Fruit fly (Drosophila melanogaster) Kc167 (cell line): ENCODE data around the gene Cda4.

ENCODE experiments used
- Myc ChIP-seq: fragments of >200 bp; optimal IDR thresholded peaks from 2 replicates; lab custom pipeline; 2017; ENCODE audit warnings: missing external identifiers
- Sin3A ChIP-seq: fragments of >200 bp; optimal IDR thresholded peaks from 2 replicates; lab custom pipeline; 2018; ENCODE audit warnings: missing external identifiers
- h ChIP-seq: fragments of >200 bp; optimal IDR thresholded peaks from 3 replicates; lab custom pipeline; 2018; ENCODE audit warnings: missing external identifiers
- insv ChIP-seq: fragments of >200 bp; optimal IDR thresholded peaks from 3 replicates; lab custom pipeline; 2018; ENCODE audit warnings: missing external identifiers
- psq ChIP-seq: fragments of >200 bp; optimal IDR thresholded peaks from 2 replicates; lab custom pipeline; 2017; ENCODE audit warnings: missing external identifiers
- ttk ChIP-seq: sonication (Bioruptor generic); optimal IDR thresholded peaks from 2 replicates; lab custom pipeline; 2017; ENCODE audit warnings: missing external identifiers

The Cda4 gene

DNA sequence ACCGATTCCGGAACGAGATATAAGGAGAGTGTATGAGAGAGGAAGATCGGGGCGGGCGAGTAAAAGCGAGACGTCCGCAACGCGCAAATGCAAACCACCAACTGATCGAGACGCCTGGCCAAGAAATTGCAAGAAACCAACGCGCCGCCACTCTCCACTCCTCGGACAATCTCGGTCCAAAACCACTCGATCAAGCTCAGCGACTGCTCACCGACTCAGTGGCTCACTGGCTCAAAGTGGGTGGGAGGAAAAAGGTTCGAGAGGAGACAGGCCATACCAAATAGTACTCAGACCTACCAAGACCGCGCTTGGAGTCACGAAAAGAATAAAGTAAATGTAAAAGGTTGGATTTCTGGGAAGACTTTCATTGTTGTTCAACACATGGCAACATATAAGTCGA is at the start of gene Cda4:
Gene Cda4, minus strand, starts transcription at position 107 of the 400 bp plus-strand sequence.
- TF ChIP-seq ttk (lab: Kevin White, UChicago) (no peak), Myc (lab: Kevin White, UChicago) (no peak), psq (no peak), h (lab: Kevin White, UChicago) (no peak), insv (lab: Kevin White, UChicago) (no peak), Sin3A (lab: Kevin White, UChicago) (no peak)

DNA sequence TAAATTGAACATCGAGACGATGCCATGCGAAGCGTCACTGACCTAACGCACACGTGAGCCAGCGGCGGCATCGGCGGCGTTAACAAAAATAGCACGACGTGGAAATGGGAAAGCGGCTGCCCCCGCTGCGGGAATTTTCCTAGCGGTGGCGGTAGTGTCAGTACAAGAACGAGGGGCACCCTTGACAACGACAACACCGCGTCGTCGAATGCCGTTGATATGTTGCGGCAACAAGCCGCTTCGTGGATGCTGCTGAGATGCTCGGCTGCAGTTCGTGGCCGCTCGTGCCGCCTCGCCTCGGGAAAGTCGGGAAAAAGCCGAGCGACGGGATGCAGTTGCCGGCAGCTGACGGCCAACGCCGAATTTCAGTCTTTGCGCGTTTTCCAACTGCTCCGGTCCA is 24.4 kb upstream of the Cda4 start:
- TF ChIP-seq insv (lab: Kevin White, UChicago) (no peak), psq (no peak), Myc (lab: Kevin White, UChicago) (no peak)

DNA sequence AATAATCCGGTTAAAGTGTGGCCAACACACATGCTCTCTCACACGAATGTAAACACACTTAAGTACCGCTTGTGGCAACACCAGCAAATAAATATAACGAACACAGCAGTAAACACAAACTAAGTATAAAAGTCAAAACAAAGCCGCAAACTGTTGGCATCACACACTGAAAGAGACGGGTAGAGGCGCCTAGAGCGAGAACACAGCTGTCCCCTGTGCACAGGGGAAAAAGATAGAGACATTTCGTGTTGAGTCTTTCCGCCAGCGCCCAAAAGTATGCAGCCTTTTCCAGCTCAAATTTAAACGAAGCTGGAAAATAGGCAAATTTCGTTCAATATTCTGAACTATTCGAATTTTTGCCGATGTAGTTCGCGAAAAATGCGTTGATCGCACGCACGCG is 19.9 kb upstream of the Cda4 start:
- TF ChIP-seq insv (lab: Kevin White, UChicago) (no peak), h (lab: Kevin White, UChicago) (no peak), psq (no peak), Sin3A (lab: Kevin White, UChicago) (no peak), Myc (lab: Kevin White, UChicago) (no peak), ttk (lab: Kevin White, UChicago) (no peak)

DNA sequence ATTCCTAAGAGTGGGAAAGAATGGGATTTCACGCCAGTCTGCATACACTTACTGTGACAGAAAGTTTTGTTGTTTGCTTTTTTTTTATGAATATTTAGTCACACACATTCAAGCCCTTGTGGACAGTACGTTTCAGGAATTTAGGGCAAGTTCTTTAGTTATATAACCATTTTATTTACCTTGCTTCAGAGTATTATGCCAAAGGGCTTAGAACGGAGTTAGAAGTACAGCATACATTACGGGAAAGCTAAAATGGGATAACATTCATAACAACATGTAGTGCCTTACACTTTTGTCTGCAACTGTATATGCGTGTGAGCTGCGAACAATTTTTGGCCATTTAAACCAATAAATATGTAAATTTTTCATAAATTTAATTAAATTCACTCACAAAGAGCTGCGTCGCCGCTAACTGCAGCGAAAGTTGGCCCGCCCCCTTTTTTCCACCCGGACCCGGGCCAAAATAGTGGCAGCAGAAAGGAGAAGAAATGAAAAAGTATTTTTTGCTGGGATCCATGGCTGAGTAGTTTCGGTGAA is 4.3 kb upstream of the Cda4 start:
- no peak for TF ChIP-seq h (lab: Kevin White, UChicago)
- TF ChIP-seq ttk (lab: Kevin White, UChicago): no peak

DNA sequence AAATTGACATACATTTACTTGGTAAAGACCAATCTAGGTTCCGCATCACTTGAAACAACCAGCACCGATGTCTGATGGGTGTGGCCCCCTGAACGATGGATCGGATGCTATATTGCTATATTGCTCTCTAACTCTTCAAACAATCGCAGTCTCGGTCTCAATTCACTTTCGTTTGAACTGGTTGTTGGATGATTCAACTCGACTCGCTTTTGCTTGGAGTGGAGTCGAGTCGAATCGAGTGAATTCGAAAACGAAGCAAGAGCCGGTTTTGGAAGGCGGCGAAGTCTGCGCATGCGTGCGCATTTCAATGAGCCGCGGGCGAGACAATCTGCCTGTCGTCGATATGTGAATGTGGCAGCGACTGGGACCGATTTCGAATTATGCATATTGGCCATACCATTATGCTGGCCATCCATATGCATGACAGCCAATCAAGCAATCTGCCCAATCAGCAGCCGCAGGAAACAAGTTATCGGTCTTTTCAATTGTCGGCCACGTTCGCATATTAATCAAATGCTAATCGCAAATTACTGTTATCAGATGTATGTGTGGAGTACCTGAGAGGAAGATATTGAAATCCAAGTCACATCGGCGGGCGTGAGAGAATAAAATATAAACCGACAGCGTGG is 1.4 kb upstream of the Cda4 start:
- no peak for TF ChIP-seq insv (lab: Kevin White, UChicago)

DNA sequence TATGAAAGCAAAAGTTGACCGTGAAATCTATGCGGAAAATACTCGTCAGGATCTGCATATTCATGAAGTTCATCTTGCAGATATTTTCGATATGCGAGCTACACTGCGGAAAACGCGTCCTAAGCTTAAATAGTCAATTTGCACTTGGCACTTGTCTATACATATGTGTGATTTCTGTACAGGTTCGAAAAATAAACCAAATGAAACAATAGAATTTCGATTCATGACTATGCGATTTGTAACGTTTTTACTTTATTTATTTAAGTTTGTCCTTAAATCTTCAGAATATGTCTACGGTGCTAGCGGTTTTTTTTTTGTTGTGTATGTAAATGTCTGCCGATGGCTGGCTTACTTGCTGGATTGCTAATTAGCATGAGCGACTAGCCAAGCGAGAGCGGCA is 827 bp downstream of the Cda4 start:
- TF ChIP-seq psq (no peak), Myc (lab: Kevin White, UChicago) (no peak)

DNA sequence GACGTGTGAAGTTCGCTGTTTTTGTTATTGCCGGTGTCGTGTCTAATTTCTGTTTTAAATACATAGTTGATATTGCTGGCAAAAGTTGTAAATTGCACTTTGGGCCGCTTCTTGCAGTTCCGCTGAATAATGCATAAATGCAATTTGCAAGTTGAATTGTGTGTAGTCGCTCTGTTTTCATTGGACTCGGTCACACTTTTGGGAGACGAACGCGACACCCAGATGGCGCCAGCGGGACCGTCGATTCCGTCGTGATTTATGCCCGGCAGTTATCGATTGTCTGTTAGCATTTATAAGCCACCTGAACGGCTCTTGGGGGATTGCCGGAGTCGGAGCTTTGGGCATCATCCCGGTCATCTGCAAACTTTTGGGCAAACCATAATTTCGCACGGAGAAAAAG is 49.6 kb downstream of the Cda4 start:
- TF ChIP-seq h (lab: Kevin White, UChicago): no peak
- no peak for TF ChIP-seq psq
- TF ChIP-seq Myc (lab: Kevin White, UChicago): no peak
- no peak for TF ChIP-seq Sin3A (lab: Kevin White, UChicago)
- TF ChIP-seq ttk (lab: Kevin White, UChicago): no peak
- TF ChIP-seq insv (lab: Kevin White, UChicago): no peak

DNA sequence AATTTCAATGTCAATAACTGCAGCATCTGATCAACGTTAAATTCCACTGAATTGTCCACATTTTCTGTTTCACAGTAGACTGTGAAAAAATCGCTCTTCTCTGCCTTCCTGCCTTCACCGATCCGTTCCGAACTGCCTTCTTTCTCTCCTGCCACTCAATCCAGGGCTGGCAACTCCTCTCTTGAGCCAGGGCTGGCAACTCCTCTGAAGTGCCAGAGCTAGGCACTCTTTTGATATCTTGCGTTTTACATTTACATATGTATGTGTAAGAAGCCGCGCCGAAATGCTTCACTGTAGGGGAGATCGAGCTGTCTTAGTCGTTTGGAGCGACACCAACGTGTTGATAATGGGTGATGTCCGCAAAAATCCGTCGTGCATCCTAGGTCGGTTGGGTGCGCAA is 57.4 kb downstream of the Cda4 start:
- TF ChIP-seq Sin3A (lab: Kevin White, UChicago) (no peak), psq (no peak), ttk (lab: Kevin White, UChicago) (no peak), Myc (lab: Kevin White, UChicago) (no peak), insv (lab: Kevin White, UChicago) (no peak), h (lab: Kevin White, UChicago) (no peak)

DNA sequence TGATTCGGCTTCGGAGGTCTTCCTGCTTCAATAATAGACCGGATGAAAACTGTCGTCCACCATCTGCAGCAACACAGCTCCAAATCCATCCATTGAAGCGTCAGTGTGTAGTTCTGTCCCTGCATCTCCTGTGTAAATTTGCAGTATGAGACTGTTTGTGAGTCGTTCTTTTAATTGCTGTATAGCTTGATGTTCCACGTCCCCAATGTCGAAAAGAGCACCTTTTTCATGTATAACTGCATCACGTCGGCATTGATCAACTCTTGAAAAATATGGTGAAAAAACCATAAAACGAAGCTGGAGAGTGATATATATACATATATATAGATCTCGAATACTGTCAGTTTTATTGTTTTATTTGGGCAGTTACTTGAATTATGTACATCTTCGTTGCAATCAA is 58.1 kb downstream of the Cda4 start:
- TF ChIP-seq ttk (lab: Kevin White, UChicago) (no peak), insv (lab: Kevin White, UChicago) (no peak), psq (no peak), Sin3A (lab: Kevin White, UChicago) (no peak), Myc (lab: Kevin White, UChicago) (no peak), h (lab: Kevin White, UChicago) (no peak)

DNA sequence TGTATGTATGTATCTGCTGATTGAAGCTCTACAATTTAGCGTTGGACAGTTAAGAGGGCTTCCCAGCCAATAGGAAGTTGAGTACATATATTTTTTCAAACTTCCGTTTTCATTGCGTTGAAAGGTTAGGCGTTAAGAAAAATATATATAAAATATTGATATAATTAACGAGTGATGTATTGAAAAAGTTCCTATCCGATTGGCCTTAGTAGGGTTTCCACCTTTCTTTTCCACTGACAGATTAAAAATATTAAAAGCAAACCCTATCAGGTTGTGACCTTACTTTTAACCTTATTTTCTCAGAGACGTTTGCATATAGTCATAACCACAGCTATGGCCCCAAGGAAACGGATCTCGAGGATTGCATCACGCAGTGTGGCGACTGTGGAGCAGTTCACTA is 85.7 kb downstream of the Cda4 start, which contains the start of gene CG17601:
Gene CG17601, plus strand, starts transcription at position 301 of the 400 bp plus-strand sequence.
- no peak for TF ChIP-seq psq
- no peak for TF ChIP-seq Myc (lab: Kevin White, UChicago)
- no peak for TF ChIP-seq ttk (lab: Kevin White, UChicago)
- no peak for TF ChIP-seq h (lab: Kevin White, UChicago)
- TF ChIP-seq Sin3A (lab: Kevin White, UChicago): no peak
- no peak for TF ChIP-seq insv (lab: Kevin White, UChicago)

DNA sequence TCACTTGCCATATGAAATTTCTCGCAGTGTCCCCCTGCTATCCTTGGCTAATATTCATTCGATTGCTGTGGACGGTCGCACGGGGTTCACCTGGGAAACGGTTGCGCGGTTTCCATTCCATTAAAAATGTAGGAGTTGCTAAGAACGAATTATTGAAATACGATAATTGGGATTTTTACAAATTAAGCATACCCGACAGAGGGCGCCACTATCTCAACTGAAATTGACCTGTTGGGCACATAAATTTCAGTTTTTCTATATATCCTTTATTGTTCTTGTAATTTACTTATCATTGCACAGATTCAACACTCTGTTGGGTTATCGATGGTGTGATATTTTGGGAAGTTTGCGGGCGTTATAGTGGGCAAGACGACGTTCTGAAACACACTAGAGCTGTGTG is 87.8 kb downstream of the Cda4 start:
- TF ChIP-seq psq (no peak), insv (lab: Kevin White, UChicago) (no peak), Sin3A (lab: Kevin White, UChicago) (no peak), h (lab: Kevin White, UChicago) (no peak), Myc (lab: Kevin White, UChicago) (no peak), ttk (lab: Kevin White, UChicago) (no peak)

DNA sequence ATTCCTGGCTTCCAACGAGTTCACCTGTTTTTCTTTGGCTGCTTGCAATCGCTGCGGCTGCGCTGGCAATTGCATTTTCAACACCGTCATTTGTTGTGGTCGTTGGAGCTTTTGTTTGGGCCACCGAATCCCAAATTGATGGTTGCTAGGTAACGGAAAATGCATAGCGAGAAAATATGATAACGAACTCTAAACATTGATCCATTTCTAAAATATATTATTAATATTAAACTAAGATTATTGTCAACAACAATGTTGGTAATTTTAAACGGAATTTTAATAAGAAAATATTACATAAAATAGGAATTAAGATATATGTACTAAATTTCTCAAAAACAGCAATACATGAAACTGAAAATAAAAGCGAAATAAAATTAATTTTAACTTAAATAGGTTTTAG is 88.3 kb downstream of the Cda4 start, which contains the start of gene Cluap1:
Gene Cluap1, minus strand, starts transcription at position 101 of the 400 bp plus-strand sequence.
- no peak for TF ChIP-seq ttk (lab: Kevin White, UChicago)
- TF ChIP-seq insv (lab: Kevin White, UChicago): no peak
- no peak for TF ChIP-seq Myc (lab: Kevin White, UChicago)
- no peak for TF ChIP-seq Sin3A (lab: Kevin White, UChicago)
- TF ChIP-seq psq: no peak
- TF ChIP-seq h (lab: Kevin White, UChicago): no peak

DNA sequence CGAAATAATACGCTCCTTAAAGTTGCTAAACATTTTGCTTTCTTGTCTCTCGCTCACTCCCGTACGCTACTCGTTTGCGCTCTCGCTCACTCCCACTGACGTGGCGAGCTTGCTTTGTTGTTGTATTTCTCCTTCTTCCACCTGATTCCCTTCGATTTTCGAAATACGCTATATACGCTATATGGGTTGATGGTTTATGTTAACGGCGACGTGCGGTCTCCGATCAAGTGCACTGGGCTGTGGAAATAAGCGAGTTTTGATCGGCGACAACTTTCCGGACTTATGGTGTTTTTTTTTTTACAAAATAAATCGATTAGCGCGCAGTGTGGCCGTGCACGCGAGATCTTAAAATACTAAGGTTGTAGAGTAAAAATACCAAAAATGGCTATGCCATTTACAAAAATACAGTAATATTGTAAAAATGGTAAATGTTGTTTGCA is 92.4 kb downstream of the Cda4 start, which contains the start of gene CG17598:
Gene CG17598, minus strand, starts transcription at position 319 of the 440 bp plus-strand sequence.
- TF ChIP-seq Myc (lab: Kevin White, UChicago) (no peak), psq (no peak), h (lab: Kevin White, UChicago) (no peak), Sin3A (lab: Kevin White, UChicago) (no peak), insv (lab: Kevin White, UChicago) (no peak), ttk (lab: Kevin White, UChicago) (no peak)
